Worm (Caenorhabditis elegans) whole organism, mixed stage, embryonic: Measurements from ENCODE around the gene rrsr-1.

ENCODE experiments used
- bed-3 ChIP-seq: fragments of 200-800 bp; sonication (Bioruptor generic); optimal IDR thresholded peaks from 3 replicates; lab custom pipeline; 2018; ENCODE audit warnings: mild to moderate bottlenecking, missing genetic modification characterization, moderate library complexity, missing compliant biosample characterization
- ceh-39 ChIP-seq: fragments of 150-350 bp; optimal IDR thresholded peaks from 2 replicates; lab custom pipeline; 2014; ENCODE audit warnings: missing biosample characterization, missing genetic modification characterization
- flh-1 ChIP-seq: fragments of 200-800 bp; sonication (Bioruptor generic); optimal IDR thresholded peaks from 2 replicates; lab custom pipeline; 2018; ENCODE audit warnings: mild to moderate bottlenecking, missing genetic modification characterization, moderate library complexity, missing compliant biosample characterization
- ham-2 ChIP-seq: fragments of 200-800 bp; sonication (Bioruptor generic); optimal IDR thresholded peaks from 2 replicates; lab custom pipeline; 2018; ENCODE audit warnings: mild to moderate bottlenecking, missing genetic modification characterization, missing compliant biosample characterization
- hlh-1 ChIP-seq: fragments of 150-350 bp; optimal IDR thresholded peaks from 2 replicates; lab custom pipeline; 2014; ENCODE audit warnings: missing biosample characterization, missing genetic modification reagents, missing genetic modification characterization
- mab-5 ChIP-seq: fragments of 150-350 bp; optimal IDR thresholded peaks from 2 replicates; lab custom pipeline; 2014; ENCODE audit warnings: missing biosample characterization, missing genetic modification characterization
- mep-1 ChIP-seq: fragments of 150-350 bp; optimal IDR thresholded peaks from 2 replicates; lab custom pipeline; 2017; ENCODE audit warnings: missing biosample characterization, missing genetic modification reagents, missing genetic modification characterization, inconsistent platforms
- mls-2 ChIP-seq: sonication (generic microtip); optimal IDR thresholded peaks from 2 replicates; lab custom pipeline; 2016; ENCODE audit warnings: mild to moderate bottlenecking, missing genetic modification characterization, moderate library complexity, missing compliant biosample characterization
- nhr-12 ChIP-seq: fragments of 150-350 bp; optimal IDR thresholded peaks from 2 replicates; lab custom pipeline; 2014; ENCODE audit warnings: missing biosample characterization, missing genetic modification characterization
- sptf-1 ChIP-seq: sonication (generic microtip); optimal IDR thresholded peaks from 2 replicates; lab custom pipeline; 2017; ENCODE audit warnings: mild to moderate bottlenecking, missing genetic modification characterization, moderate library complexity, missing compliant biosample characterization
- unc-120 ChIP-seq: sonication (generic microtip); optimal IDR thresholded peaks from 2 replicates; lab custom pipeline; 2017; ENCODE audit warnings: missing genetic modification characterization, missing compliant biosample characterization; ENCODE audit not compliant: poor library complexity, severe bottlenecking
- unc-39 ChIP-seq: fragments of 150-350 bp; optimal IDR thresholded peaks from 2 replicates; lab custom pipeline; 2014; ENCODE audit warnings: missing biosample characterization, missing genetic modification characterization
- zip-8 ChIP-seq: fragments of 150-350 bp; optimal IDR thresholded peaks from 2 replicates; lab custom pipeline; 2014; ENCODE audit warnings: missing biosample characterization, missing genetic modification characterization

rrsr-1 gene

ce11 chrV:14378986-14379385 is 45.8 kb downstream of the rrsr-1 start, which contains the start of gene npr-43:
Gene npr-43 (minus strand): TSS chrV:14379086.
- TF ChIP-seq mls-2 (tag; lab: Kevin White, UChicago) (no peak), nhr-12 (tag; lab: Kevin White, UChicago) (no peak), hlh-1 (tag; lab: Kevin White, UChicago) (no peak), unc-39 (tag; lab: Kevin White, UChicago) (no peak), bed-3 (GFP tag; lab: Kevin White, UChicago) (no peak), zip-8 (tag; lab: Kevin White, UChicago) (no peak), unc-120 (tag; lab: Kevin White, UChicago) (no peak), flh-1 (GFP tag; lab: Kevin White, UChicago) (no peak), ceh-39 (no peak), ham-2 (GFP tag; lab: Kevin White, UChicago) (no peak), mep-1 (no peak)
- TF ChIP-seq, all 35 proteins: peak for 0

- TF ChIP-seq bed-3 (GFP tag; lab: Kevin White, UChicago) (no peak), mab-5 (tag; lab: Kevin White, UChicago) (no peak), sptf-1 (tag; lab: Kevin White, UChicago) (no peak)
- TF ChIP-seq, all 35 proteins: peak for 0
Measured at ce11 chrV:14378052-14378451, 46.8 kb downstream of the rrsr-1 start.
